Fruit fly (Drosophila melanogaster) whole organism, embryonic: ENCODE data around the gene CG13654.
A peak's percentile ranks its signal among the peaks of the same experiment; 100 is the strongest.

Source experiments
- Awh ChIP-seq: fragments of 200-800 bp; sonication (Bioruptor generic); IDR thresholded peaks from 2 replicates; pipeline ENCODE4, ENCODE4 v1.3.6; 2022; ENCODE audit warnings: missing biosample characterization, missing genetic modification characterization
- CG1024 ChIP-seq: fragments of 200-800 bp; sonication (Bioruptor generic); IDR thresholded peaks from 2 replicates; pipeline ENCODE4 v1.3.6; 2022; ENCODE audit warnings: missing biosample characterization, missing genetic modification characterization
- CG2712 ChIP-seq: fragments of 200-800 bp; optimal IDR thresholded peaks from 3 replicates; lab custom pipeline; 2019; ENCODE audit warnings: missing biosample characterization, mild to moderate bottlenecking, missing genetic modification characterization, moderate library complexity
- CG34376 ChIP-seq: fragments of 200-800 bp; sonication (Bioruptor generic); optimal IDR thresholded peaks from 2 replicates; lab custom pipeline; 2018; ENCODE audit warnings: missing biosample characterization, mild to moderate bottlenecking, missing genetic modification characterization
- CG3847 ChIP-seq: fragments of 200-800 bp; sonication (Bioruptor generic); IDR thresholded peaks from 2 replicates; pipeline ENCODE4 v1.3.6; 2022; ENCODE audit warnings: missing biosample characterization, missing genetic modification characterization
- CG4328 ChIP-seq: fragments of 200-800 bp; sonication (Bioruptor generic); optimal IDR thresholded peaks from 3 replicates; lab custom pipeline; 2017; ENCODE audit warnings: missing biosample characterization, missing genetic modification reagents, missing genetic modification characterization
- CG4424 ChIP-seq: fragments of 200-800 bp; sonication (Bioruptor generic); optimal IDR thresholded peaks from 3 replicates; lab custom pipeline; 2016; ENCODE audit warnings: missing biosample characterization, missing genetic modification characterization
- CG5953 ChIP-seq: fragments of 200-800 bp; sonication (Bioruptor generic); IDR thresholded peaks from 2 replicates; pipeline ENCODE4 v1.3.6; 2022; ENCODE audit warnings: missing biosample characterization, missing genetic modification characterization
- CG6175 ChIP-seq: fragments of 200-800 bp; sonication (Bioruptor generic); IDR thresholded peaks from 3 replicates; pipeline ENCODE4 v1.3.6; 2022; ENCODE audit warnings: missing biosample characterization, missing genetic modification characterization
- CG6654 ChIP-seq: fragments of 200-800 bp; sonication (Bioruptor generic); optimal IDR thresholded peaks from 2 replicates; lab custom pipeline; 2017; ENCODE audit warnings: missing biosample characterization, mild to moderate bottlenecking, missing genetic modification characterization
- CG7839 ChIP-seq: fragments of 200-800 bp; sonication (Bioruptor generic); optimal IDR thresholded peaks from 3 replicates; lab custom pipeline; 2018; ENCODE audit warnings: missing biosample characterization, mild to moderate bottlenecking, missing genetic modification characterization, moderate library complexity
- CG7963 ChIP-seq: fragments of 200-800 bp; sonication (Bioruptor generic); IDR thresholded peaks from 3 replicates; pipeline ENCODE4 v1.3.6; 2022; ENCODE audit warnings: missing biosample characterization, missing genetic modification characterization; ENCODE audit not compliant: partially characterized antibody
- CG8281 ChIP-seq: fragments of 200-800 bp; sonication (Bioruptor generic); optimal IDR thresholded peaks from 2 replicates; lab custom pipeline; 2018; ENCODE audit warnings: missing biosample characterization, mild to moderate bottlenecking, missing genetic modification characterization, moderate library complexity
- CG8388 ChIP-seq: fragments of 200-800 bp; sonication (Bioruptor generic); optimal IDR thresholded peaks from 2 replicates; lab custom pipeline; 2019; ENCODE audit warnings: missing biosample characterization, mild to moderate bottlenecking, missing genetic modification characterization, moderate library complexity
- CG8478 ChIP-seq: fragments of >200 bp; optimal IDR thresholded peaks from 2 replicates; lab custom pipeline; 2018
- CG9932 ChIP-seq: fragments of 200-800 bp; sonication (Bioruptor generic); IDR thresholded peaks from 2 replicates; pipeline ENCODE4 v1.3.6; 2022; ENCODE audit warnings: missing biosample characterization, missing genetic modification characterization
- Dbx ChIP-seq: fragments of 200-800 bp; sonication (Bioruptor generic); IDR thresholded peaks from 3 replicates; pipeline ENCODE4 v1.3.6; 2022; ENCODE audit warnings: missing biosample characterization, missing genetic modification characterization
- Dip3 ChIP-seq: fragments of 200-800 bp; sonication (Bioruptor generic); optimal IDR thresholded peaks from 3 replicates; lab custom pipeline; 2016; ENCODE audit warnings: missing biosample characterization, missing genetic modification characterization
- Dp ChIP-seq: fragments of 200-800 bp; sonication (Bioruptor generic); optimal IDR thresholded peaks from 2 replicates; lab custom pipeline; 2018; ENCODE audit warnings: missing biosample characterization, mild to moderate bottlenecking, missing genetic modification characterization, moderate library complexity
- E2f1 ChIP-seq: fragments of 200-800 bp; sonication (Bioruptor generic); IDR thresholded peaks from 2 replicates; pipeline ENCODE4 v1.3.6; 2022; ENCODE audit warnings: missing biosample characterization, missing genetic modification characterization
- Fer3 ChIP-seq: fragments of 200-800 bp; sonication (Bioruptor generic); optimal IDR thresholded peaks from 2 replicates; lab custom pipeline; 2018; ENCODE audit warnings: missing biosample characterization, mild to moderate bottlenecking, missing genetic modification characterization, moderate library complexity
- GATAe ChIP-seq: fragments of 200-800 bp; sonication (Bioruptor generic); conservative IDR thresholded peaks from 2 replicates; pipeline ENCODE4 v1.3.6; 2022; ENCODE audit warnings: missing biosample characterization, missing genetic modification characterization
- Hand ChIP-seq: fragments of 200-800 bp; sonication (Bioruptor generic); optimal IDR thresholded peaks from 2 replicates; lab custom pipeline; 2017; ENCODE audit warnings: mild to moderate bottlenecking, missing biosample characterization, missing genetic modification reagents, missing genetic modification characterization
- Max ChIP-seq: fragments of 200-800 bp; sonication (Bioruptor generic); optimal IDR thresholded peaks from 2 replicates; lab custom pipeline; 2016; ENCODE audit warnings: missing biosample characterization, mild to moderate bottlenecking, missing genetic modification characterization
- Neu2 ChIP-seq: fragments of 200-800 bp; sonication (Bioruptor generic); optimal IDR thresholded peaks from 3 replicates; lab custom pipeline; 2016; ENCODE audit warnings: missing biosample characterization, missing genetic modification characterization, borderline replicate concordance
- Ptx1 ChIP-seq: fragments of 200-800 bp; sonication (Bioruptor generic); IDR thresholded peaks from 2 replicates; pipeline ENCODE4 v1.3.6; 2022; ENCODE audit warnings: missing biosample characterization, missing genetic modification characterization
- Ravus ChIP-seq: fragments of 200-800 bp; sonication (Bioruptor generic); IDR thresholded peaks from 2 replicates; pipeline ENCODE4 v1.3.6; 2022; ENCODE audit warnings: missing biosample characterization, missing genetic modification characterization
- Xrp1 ChIP-seq: fragments of 200-800 bp; sonication (Bioruptor generic); IDR thresholded peaks from 2 replicates; pipeline ENCODE4 v1.3.6; 2022; ENCODE audit warnings: missing biosample characterization, missing genetic modification characterization
- ab ChIP-seq: fragments of 200-800 bp; sonication (Bioruptor generic); optimal IDR thresholded peaks from 2 replicates; lab custom pipeline; 2016; ENCODE audit warnings: missing biosample characterization, missing genetic modification characterization
- dan ChIP-seq: fragments of 200-800 bp; sonication (Bioruptor generic); IDR thresholded peaks from 2 replicates; pipeline ENCODE4 v1.3.6; 2022; ENCODE audit warnings: missing biosample characterization, missing genetic modification characterization
- fd64A ChIP-seq: fragments of 200-800 bp; sonication (Bioruptor generic); optimal IDR thresholded peaks from 3 replicates; lab custom pipeline; 2018; ENCODE audit warnings: missing biosample characterization, mild to moderate bottlenecking, missing genetic modification characterization
- ftz-f1 ChIP-seq: fragments of 200-800 bp; sonication (Bioruptor generic); optimal IDR thresholded peaks from 2 replicates; lab custom pipeline; 2016; ENCODE audit warnings: missing biosample characterization, missing genetic modification characterization
- fu2 ChIP-seq: fragments of 200-800 bp; sonication (Bioruptor generic); optimal IDR thresholded peaks from 2 replicates; lab custom pipeline; 2016; ENCODE audit warnings: missing biosample characterization, missing genetic modification characterization
- gfzf ChIP-seq: fragments of 200-800 bp; sonication (Bioruptor generic); optimal IDR thresholded peaks from 2 replicates; lab custom pipeline; 2016; ENCODE audit warnings: missing biosample characterization, mild to moderate bottlenecking, missing genetic modification characterization, moderate library complexity
- grau ChIP-seq: fragments of 200-800 bp; optimal IDR thresholded peaks from 3 replicates; lab custom pipeline; 2019; ENCODE audit warnings: missing biosample characterization, mild to moderate bottlenecking, missing genetic modification characterization, moderate library complexity
- hbn ChIP-seq: fragments of 200-800 bp; sonication (Bioruptor generic); IDR thresholded peaks from 2 replicates; pipeline ENCODE4 v1.3.6; 2022; ENCODE audit warnings: missing biosample characterization, missing genetic modification characterization; ENCODE audit not compliant: partially characterized antibody
- kah ChIP-seq: fragments of 200-800 bp; sonication (Bioruptor generic); optimal IDR thresholded peaks from 2 replicates; lab custom pipeline; 2018; ENCODE audit warnings: missing biosample characterization, mild to moderate bottlenecking, missing genetic modification characterization
- klu ChIP-seq: fragments of 200-800 bp; sonication (Bioruptor generic); IDR thresholded peaks from 2 replicates; pipeline ENCODE4 v1.3.6; 2022; ENCODE audit warnings: missing biosample characterization, missing genetic modification characterization
- lab ChIP-seq: fragments of 200-800 bp; sonication (Bioruptor generic); optimal IDR thresholded peaks from 3 replicates; lab custom pipeline; 2017; ENCODE audit warnings: missing biosample characterization, missing genetic modification characterization, mild to moderate bottlenecking, moderate library complexity, missing genetic modification reagents
- mirr ChIP-seq: fragments of 200-800 bp; sonication (Bioruptor generic); optimal IDR thresholded peaks from 3 replicates; lab custom pipeline; 2018; ENCODE audit warnings: missing biosample characterization, mild to moderate bottlenecking, missing genetic modification characterization
- nom ChIP-seq: fragments of 200-800 bp; sonication (Bioruptor generic); optimal IDR thresholded peaks from 2 replicates; lab custom pipeline; 2017; ENCODE audit warnings: missing biosample characterization, missing genetic modification characterization, mild to moderate bottlenecking, moderate library complexity, missing genetic modification reagents
- pan ChIP-seq, 4 experiments: fragments of >200 bp in 3 of 4; fragments of 200-800 bp in 1 of 4; sonication (Bioruptor generic) in 1 of 4; optimal IDR thresholded peaks in 3 of 4; IDR thresholded peaks in 1 of 4; 2 replicates each; pipeline versions ENCODE4 v1.3.6 to Lab custom; 2017 to 2022; ENCODE audit warnings: missing biosample characterization in 2 of 4, missing genetic modification characterization in 2 of 4, mixed read lengths in 1 of 4
- pho ChIP-seq: fragments of 200-800 bp; sonication (Bioruptor generic); optimal IDR thresholded peaks from 2 replicates; lab custom pipeline; 2016; ENCODE audit warnings: missing biosample characterization, missing genetic modification characterization
- pzg ChIP-seq: fragments of 200-800 bp; sonication (Bioruptor generic); optimal IDR thresholded peaks from 3 replicates; lab custom pipeline; 2018; ENCODE audit warnings: missing biosample characterization, mild to moderate bottlenecking, missing genetic modification characterization, moderate library complexity
- ranshi ChIP-seq: fragments of 200-800 bp; sonication (Bioruptor generic); IDR thresholded peaks from 2 replicates; pipeline ENCODE4 v1.3.6; 2022; ENCODE audit warnings: missing biosample characterization, missing genetic modification characterization
- row ChIP-seq: fragments of 200-800 bp; sonication (Bioruptor generic); IDR thresholded peaks from 3 replicates; pipeline ENCODE4 v1.3.6; 2022; ENCODE audit warnings: missing biosample characterization, missing genetic modification characterization
- run ChIP-seq: fragments of 200-800 bp; sonication (Bioruptor generic); optimal IDR thresholded peaks from 3 replicates; lab custom pipeline; 2018; ENCODE audit warnings: missing biosample characterization, mild to moderate bottlenecking, missing genetic modification characterization
- stwl ChIP-seq: fragments of 200-800 bp; sonication (Bioruptor generic); optimal IDR thresholded peaks from 3 replicates; lab custom pipeline; 2018; ENCODE audit warnings: missing biosample characterization, mild to moderate bottlenecking, missing genetic modification characterization, moderate library complexity
- unc-4 ChIP-seq: fragments of 200-800 bp; sonication (Bioruptor generic); IDR thresholded peaks from 2 replicates; pipeline ENCODE4 v1.3.6; 2022; ENCODE audit warnings: missing biosample characterization, missing genetic modification characterization; ENCODE audit not compliant: partially characterized antibody
- vvl ChIP-seq: fragments of 200-800 bp; sonication (Bioruptor generic); IDR thresholded peaks from 2 replicates; pipeline ENCODE4 v1.3.6; 2022; ENCODE audit warnings: missing biosample characterization, missing genetic modification characterization
- yki ChIP-seq: fragments of >200 bp; optimal IDR thresholded peaks from 3 replicates; lab custom pipeline; 2018

CG13654 gene

DNA sequence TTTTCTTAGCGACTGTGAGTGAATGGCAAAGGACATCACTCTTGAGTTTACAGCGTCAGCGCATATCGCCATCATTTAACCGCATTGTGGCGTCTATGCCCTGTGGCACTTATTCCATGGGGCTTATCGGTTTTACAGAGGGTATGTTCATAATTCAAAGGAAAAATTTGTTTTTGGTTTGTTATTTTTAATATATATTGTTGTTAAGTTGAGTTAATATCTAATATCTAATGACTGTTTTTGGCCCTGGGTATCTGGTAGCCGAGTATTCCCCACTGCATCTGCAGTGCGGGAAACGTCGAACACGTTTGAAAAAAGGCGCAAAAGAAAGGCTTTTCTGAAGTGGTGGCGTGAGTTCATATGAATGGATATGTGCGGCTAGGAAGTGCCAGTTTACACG is 21.1 kb upstream of the CG13654 start (continued):
- peak; percentile 75 for TF ChIP-seq CG7839 (tag; lab: Kevin White, UChicago)
- peak; percentile 93 for TF ChIP-seq dan (GFP tag; lab: Robert Waterston, UW)
- TF ChIP-seq fd64A (GFP tag; lab: Kevin White, UChicago), result peak; percentile 23
- TF ChIP-seq CG4424 (GFP tag; lab: Kevin White, UChicago), result peak; percentile 5
- no peak for TF ChIP-seq ftz-f1 (GFP tag; lab: Kevin White, UChicago)
- no peak for TF ChIP-seq CG7963 (GFP tag; lab: Robert Waterston, UW)
- no peak for TF ChIP-seq Awh (GFP tag; lab: Robert Waterston, UW)
- TF ChIP-seq pzg, result no peak
- TF ChIP-seq fu2 (GFP tag; lab: Kevin White, UChicago), result no peak
- no peak for TF ChIP-seq pho (GFP tag; lab: Kevin White, UChicago)
- 0 out of 2 replicates have a peak, but pooled peaks have one; percentile 26 for TF ChIP-seq vvl (GFP tag; lab: Robert Waterston, UW)
- no peak for TF ChIP-seq kah (GFP tag; lab: Kevin White, UChicago)
- TF ChIP-seq CG4328 (GFP tag; lab: Kevin White, UChicago), result no peak
- TF ChIP-seq Dbx (GFP tag; lab: Robert Waterston, UW), result 0 out of 3 replicates have a peak, but pooled peaks have one; percentile 15
- TF ChIP-seq Max (GFP tag; lab: Kevin White, UChicago), result peak; percentile 28
- no peak for TF ChIP-seq Fer3
- TF ChIP-seq run (tag; lab: Kevin White, UChicago), result no peak
- no peak for TF ChIP-seq GATAe (GFP tag; lab: Robert Waterston, UW)
- TF ChIP-seq CG1024 (GFP tag; lab: Robert Waterston, UW), result peak; percentile 55
- TF ChIP-seq CG3847 (GFP tag; lab: Robert Waterston, UW), result peak; percentile 56
- no peak for TF ChIP-seq CG34376 (GFP tag; lab: Kevin White, UChicago)
- TF ChIP-seq CG8388 (GFP tag; lab: Kevin White, UChicago), result peak; percentile 52
- no peak for TF ChIP-seq CG8281
- no peak for TF ChIP-seq Hand (GFP tag; lab: Kevin White, UChicago)
- no peak for TF ChIP-seq Dp (GFP tag; lab: Kevin White, UChicago)
- no peak for TF ChIP-seq hbn
- TF ChIP-seq ab (GFP tag; lab: Kevin White, UChicago), result no peak
- peak; percentile 80 for TF ChIP-seq CG2712 (tag; lab: Kevin White, UChicago)
- no peak for TF ChIP-seq yki (lab: Kevin White, UChicago)
- peak; percentile 88 for TF ChIP-seq Xrp1
- TF ChIP-seq nom (GFP tag; lab: Kevin White, UChicago), result peak; percentile 37
- no peak for TF ChIP-seq CG6175 (GFP tag; lab: Robert Waterston, UW)
- peak; percentile 81 for TF ChIP-seq row (GFP tag; lab: Robert Waterston, UW)
- TF ChIP-seq CG9932 (GFP tag; lab: Robert Waterston, UW), result peak; percentile 20; the same call in 1 of the 2 replicates
- peak; percentile 9 for TF ChIP-seq stwl
- TF ChIP-seq unc-4 (GFP tag; lab: Robert Waterston, UW), result no peak
- TF ChIP-seq Neu2 (GFP tag; lab: Kevin White, UChicago), result no peak
- 0 out of 2 replicates have a peak, but pooled peaks have one; percentile 12 for TF ChIP-seq klu (GFP tag; lab: Robert Waterston, UW)
- TF ChIP-seq gfzf (GFP tag; lab: Kevin White, UChicago), result no peak
- no peak for TF ChIP-seq CG8478 (lab: Kevin White, UChicago)
- TF ChIP-seq Dip3 (GFP tag; lab: Kevin White, UChicago), result no peak
- peak; percentile 53 for TF ChIP-seq lab (GFP tag; lab: Kevin White, UChicago)
- TF ChIP-seq ranshi (GFP tag; lab: Robert Waterston, UW), result peak; percentile 64; the same call in 1 of the 2 replicates
- peak; percentile 56; the same call in 1 of the 2 replicates for TF ChIP-seq Ptx1 (GFP tag; lab: Robert Waterston, UW)
- no peak for TF ChIP-seq mirr (GFP tag; lab: Kevin White, UChicago)
- no peak for TF ChIP-seq CG6654
- TF ChIP-seq Ravus (GFP tag; lab: Robert Waterston, UW), result no peak
- TF ChIP-seq grau, result peak; percentile 69
- TF ChIP-seq E2f1 (GFP tag; lab: Robert Waterston, UW), result peak; percentile 58
- 0 out of 2 replicates have a peak, but pooled peaks have one; percentile 59 for TF ChIP-seq CG5953 (GFP tag; lab: Robert Waterston, UW)
- TF ChIP-seq pan (optimal IDR thresholded peaks at IDR 0.05; lab: Kevin White, UChicago), result no peak
- TF ChIP-seq pan (GFP tag; optimal IDR thresholded peaks at IDR 0.05 in 1 of 2, IDR thresholded peaks at IDR 0.05 in 1 of 2), result peak in 1 of 2 experiments; percentile 65
